Comparison of ENCODE assay signal across 3 fruit fly cellular contexts in the genomic region with DNA sequence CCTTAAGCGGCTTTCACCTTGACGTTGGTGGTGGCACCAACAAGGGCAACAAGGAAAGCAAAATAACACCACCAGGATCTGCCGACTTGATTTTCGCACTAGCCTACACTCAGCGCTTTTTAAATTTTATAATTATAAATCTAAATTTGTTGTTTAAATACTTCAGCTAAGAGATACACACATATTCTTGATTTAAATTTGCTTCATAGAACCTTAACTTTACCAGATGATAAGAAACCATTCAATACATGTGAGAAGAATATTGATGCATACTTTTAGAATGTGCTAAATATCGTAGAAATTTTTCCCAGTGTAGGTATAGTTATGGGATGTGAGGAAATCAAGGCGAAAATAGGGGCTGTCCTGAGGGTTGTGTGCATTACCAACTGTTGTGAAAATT.
TF ChIP-seq lines count a peak whose summit lies in the region.

No protein-coding gene starts in this region.

- TF ChIP-seq CTCF in whole organism, embryonic (GFP tag; optimal IDR thresholded peaks at IDR 0.05; lab: Kevin White, UChicago) = no peak

TF ChIP-seq in whole organism, embryonic, 481 proteins besides CTCF, POLR2A, EP300 and RAD21 (continues in another document):
- no peak for TF ChIP-seq CG18599 (GFP tag; optimal IDR thresholded peaks at IDR 0.05; lab: Kevin White, UChicago)
- no peak for TF ChIP-seq zen (tag; optimal IDR thresholded peaks at IDR 0.05; lab: Kevin White, UChicago)
- no peak for TF ChIP-seq CG10147 (GFP tag; optimal IDR thresholded peaks at IDR 0.05; lab: Kevin White, UChicago)
- TF ChIP-seq her (GFP tag; optimal IDR thresholded peaks at IDR 0.05; lab: Kevin White, UChicago) = no peak
- no peak for TF ChIP-seq en (GFP tag; optimal IDR thresholded peaks at IDR 0.05; lab: Kevin White, UChicago)
- no peak for TF ChIP-seq ttk (GFP tag; IDR thresholded peaks at IDR 0.05; lab: Robert Waterston, UW)
- no peak for TF ChIP-seq CG8765 (GFP tag; IDR thresholded peaks at IDR 0.05; lab: Robert Waterston, UW)
- no peak for TF ChIP-seq CG14014 (GFP tag; IDR thresholded peaks at IDR 0.05; lab: Robert Waterston, UW)
- no peak for TF ChIP-seq C15 (GFP tag; IDR thresholded peaks at IDR 0.05; lab: Robert Waterston, UW)
- TF ChIP-seq TFAM (GFP tag; optimal IDR thresholded peaks at IDR 0.05; lab: Kevin White, UChicago) = no peak
- TF ChIP-seq ro (GFP tag; IDR thresholded peaks at IDR 0.05; lab: Robert Waterston, UW) = no peak
- TF ChIP-seq pnt (GFP tag; optimal IDR thresholded peaks at IDR 0.05; lab: Kevin White, UChicago) = no peak
- no peak for TF ChIP-seq CG7987 (GFP tag; optimal IDR thresholded peaks at IDR 0.05; lab: Kevin White, UChicago)
- peak; percentile 24 for TF ChIP-seq CG6254 (GFP tag; optimal IDR thresholded peaks at IDR 0.05; lab: Kevin White, UChicago)
- TF ChIP-seq mld (GFP tag; IDR thresholded peaks at IDR 0.05; lab: Robert Waterston, UW; ENCODE audit: partially characterized antibody) = no peak
- TF ChIP-seq Sox100B (GFP tag; optimal IDR thresholded peaks at IDR 0.05; lab: Kevin White, UChicago) = peak; percentile 17
- TF ChIP-seq CG10274 (GFP tag; optimal IDR thresholded peaks at IDR 0.05; lab: Kevin White, UChicago) = no peak
- no peak for TF ChIP-seq NfI (GFP tag; optimal IDR thresholded peaks at IDR 0.05; lab: Kevin White, UChicago)
- TF ChIP-seq Pdp1 (GFP tag; optimal IDR thresholded peaks at IDR 0.05; lab: Kevin White, UChicago) = no peak
- TF ChIP-seq Max (GFP tag; optimal IDR thresholded peaks at IDR 0.05; lab: Kevin White, UChicago) = no peak
- TF ChIP-seq al (GFP tag; IDR thresholded peaks at IDR 0.05; lab: Robert Waterston, UW) = no peak
- no peak for TF ChIP-seq corto (GFP tag; optimal IDR thresholded peaks at IDR 0.05; lab: Kevin White, UChicago)
- TF ChIP-seq slou (GFP tag; optimal IDR thresholded peaks at IDR 0.05; lab: Kevin White, UChicago) = no peak
- TF ChIP-seq jumu (GFP tag; optimal IDR thresholded peaks at IDR 0.05; lab: Kevin White, UChicago) = no peak
- no peak for TF ChIP-seq luna (GFP tag; optimal IDR thresholded peaks at IDR 0.05; lab: Kevin White, UChicago)
- TF ChIP-seq Lhr (GFP tag; optimal IDR thresholded peaks at IDR 0.05; lab: Kevin White, UChicago) = no peak
- peak; percentile 21 for TF ChIP-seq sens (GFP tag; lab: Kevin White, UChicago)
- TF ChIP-seq CG16813 (GFP tag; IDR thresholded peaks at IDR 0.05; lab: Robert Waterston, UW; ENCODE audit: partially characterized antibody) = no peak
- TF ChIP-seq Spps (tag; optimal IDR thresholded peaks at IDR 0.05; lab: Kevin White, UChicago) = peak; percentile 42
- TF ChIP-seq pum (GFP tag; optimal IDR thresholded peaks at IDR 0.05; lab: Kevin White, UChicago) = no peak
- peak; percentile 19 for TF ChIP-seq Oli (tag; optimal IDR thresholded peaks at IDR 0.05; lab: Kevin White, UChicago)

TF ChIP-seq in whole organism, prepupa, 60 proteins besides CTCF, POLR2A, EP300 and RAD21:
- TF ChIP-seq CG6163 (GFP tag; IDR thresholded peaks at IDR 0.05; lab: Robert Waterston, UW) (no peak), Ets21C (GFP tag; optimal IDR thresholded peaks at IDR 0.05; lab: Kevin White, UChicago) (no peak), vri (GFP tag; optimal IDR thresholded peaks at IDR 0.05; lab: Kevin White, UChicago) (no peak), dsx (GFP tag; optimal IDR thresholded peaks at IDR 0.05; lab: Kevin White, UChicago; ENCODE audit: poor library complexity, severe bottlenecking) (no peak), Eip78C (GFP tag; lab: Kevin White, UChicago) (peak; percentile 64), svp (GFP tag; lab: Kevin White, UChicago) (peak; percentile 65)

TF ChIP-seq in whole organism, wandering third instar larva, 38 proteins besides CTCF, POLR2A, EP300 and RAD21:
- TF ChIP-seq Vsx2 (GFP tag; optimal IDR thresholded peaks at IDR 0.05; lab: Kevin White, UChicago; ENCODE audit: partially characterized antibody) (no peak), foxo (GFP tag; optimal IDR thresholded peaks at IDR 0.05; lab: Kevin White, UChicago) (peak in 1 of 2 experiments; percentile 34), sv (GFP tag; optimal IDR thresholded peaks at IDR 0.05; lab: Kevin White, UChicago) (no peak), h (GFP tag; optimal IDR thresholded peaks at IDR 0.05; lab: Kevin White, UChicago) (peak; percentile 21)
